Worm (Caenorhabditis elegans) whole organism, midembryonic: ENCODE data around the gene mdt-10.
"Not testable (repeated sequence)": the region's sequence is repeated elsewhere in the genome, so short reads cannot be mapped to it uniquely, and the experiment has no call there.

Source experiments
- cog-1 ChIP-seq: sonication (generic microtip); optimal IDR thresholded peaks from 2 replicates; lab custom pipeline; 2016; ENCODE audit warnings: missing genetic modification characterization, missing compliant biosample characterization
- flt-1 ChIP-seq: fragments of 200-800 bp; sonication (Bioruptor generic); IDR thresholded peaks from 2 replicates; pipeline ENCODE4 v1.3.6; 2022; ENCODE audit warnings: missing genetic modification characterization, missing compliant biosample characterization
- klf-2 ChIP-seq: fragments of 200-800 bp; sonication (Bioruptor generic); conservative IDR thresholded peaks from 2 replicates; pipeline ENCODE4 v1.3.6; 2022; ENCODE audit warnings: missing genetic modification reagents, missing genetic modification characterization, missing compliant biosample characterization
- med-1 ChIP-seq: sonication (generic microtip); optimal IDR thresholded peaks from 2 replicates; lab custom pipeline; 2017; ENCODE audit warnings: missing genetic modification characterization, mild to moderate bottlenecking, missing compliant biosample characterization, antibody characterized with exemption, missing genetic modification reagents; ENCODE audit not compliant: insufficient read depth
- tab-1 ChIP-seq: fragments of 200-800 bp; sonication (Bioruptor generic); IDR thresholded peaks from 2 replicates; pipeline ENCODE4 v1.3.6; 2022; ENCODE audit warnings: missing genetic modification characterization, missing compliant biosample characterization
- ztf-29 ChIP-seq: fragments of 200-800 bp; sonication (Bioruptor generic); IDR thresholded peaks from 2 replicates; pipeline ENCODE4 v1.3.6; 2022; ENCODE audit warnings: missing genetic modification reagents, missing genetic modification characterization, missing compliant biosample characterization

DNA sequence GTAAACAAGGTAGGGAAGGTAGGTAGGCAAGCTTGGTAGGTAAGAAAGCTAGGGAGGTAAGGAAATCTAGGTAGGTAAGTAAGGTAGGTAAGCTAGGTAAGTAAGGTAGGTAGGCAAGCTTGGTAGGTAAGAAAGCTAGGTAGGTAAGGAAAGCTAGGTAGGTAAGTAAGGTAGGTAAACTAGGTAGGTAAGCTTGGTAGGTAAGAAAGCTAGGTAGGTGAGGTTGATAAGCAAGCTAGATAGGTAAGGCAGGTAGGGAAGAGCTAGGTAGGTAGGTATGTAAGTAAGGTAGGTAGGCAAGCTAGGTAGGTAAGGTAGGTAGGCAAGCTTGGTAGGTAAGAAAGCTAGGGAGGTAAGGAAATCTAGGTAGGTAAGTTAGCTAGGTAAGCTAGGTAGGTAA, 28.3 kb upstream of the mdt-10 start:
- not testable (repeated sequence) for TF ChIP-seq flt-1 (GFP tag; lab: Robert Waterston, UW); cog-1 (tag; lab: Kevin White, UChicago); med-1 (GFP tag; lab: Kevin White, UChicago); tab-1; ztf-29
- peak; percentile 52; the same call in 1 of the 2 replicates for TF ChIP-seq klf-2 (GFP tag; lab: Robert Waterston, UW)
